Fruit fly (Drosophila melanogaster): ENCODE measurements around the gene CG5953.
A peak's percentile ranks its signal among the peaks of the same experiment; 100 is the strongest.

The CG5953 gene

DNA sequence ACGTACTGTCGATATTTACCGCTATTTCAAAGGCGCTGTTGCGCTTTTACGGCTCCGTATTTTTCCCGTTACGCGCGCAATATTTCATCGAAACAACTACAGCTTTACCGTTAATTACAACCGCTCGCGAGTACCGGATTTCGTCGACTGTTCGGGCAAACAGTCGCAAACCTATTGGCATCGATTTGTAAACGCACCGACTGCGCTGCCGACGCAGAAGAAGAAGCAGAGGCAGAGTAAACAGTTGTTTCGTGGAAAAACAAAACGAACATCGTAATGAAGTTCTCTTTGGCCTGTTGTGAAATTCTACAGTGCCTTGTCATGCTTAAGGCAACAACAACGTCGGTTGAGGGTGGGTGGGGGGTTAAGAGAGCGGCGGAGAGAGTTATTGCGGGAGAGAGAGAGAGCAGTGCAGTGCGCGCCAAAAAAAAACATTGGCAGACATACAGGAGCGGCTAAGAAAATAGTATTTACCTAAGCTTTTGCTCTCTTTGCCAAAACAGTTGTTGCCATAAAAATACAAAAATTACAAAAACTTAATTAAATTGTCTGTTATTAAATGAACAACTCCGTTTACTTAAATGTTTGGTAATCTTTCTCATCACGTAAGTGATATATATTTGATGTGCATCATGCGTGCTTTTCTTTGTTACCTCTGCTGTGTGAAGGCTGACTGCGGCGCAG is at the start of gene CG5953 (continued):
- TF ChIP-seq dpn (GFP tag; optimal IDR thresholded peaks at IDR 0.05) (peak; percentile 94), ftz-f1 (GFP tag; optimal IDR thresholded peaks at IDR 0.05) (peak; percentile 87), CG7839 (tag; optimal IDR thresholded peaks at IDR 0.05) (peak; percentile 98), CG14860 (GFP tag; IDR thresholded peaks at IDR 0.05; ENCODE audit: partially characterized antibody) (no peak), trh (GFP tag; optimal IDR thresholded peaks at IDR 0.05) (peak; percentile 80), mld (GFP tag; IDR thresholded peaks at IDR 0.05; ENCODE audit: partially characterized antibody) (no peak), Bdp1 (GFP tag; optimal IDR thresholded peaks at IDR 0.05) (peak; percentile 87), lola (GFP tag; optimal IDR thresholded peaks at IDR 0.05) (peak in 1 of 3 experiments; percentile 95), sd (tag; optimal IDR thresholded peaks at IDR 0.05) (peak; percentile 85), CG13287 (GFP tag; IDR thresholded peaks at IDR 0.05; ENCODE audit: partially characterized antibody) (peak; percentile 35; the same call in 1 of the 2 replicates), CG3281 (GFP tag; optimal IDR thresholded peaks at IDR 0.05) (peak; percentile 98), pb (GFP tag; optimal IDR thresholded peaks at IDR 0.05) (peak; percentile 81), Adf1 (GFP tag; IDR thresholded peaks at IDR 0.05) (peak; percentile 99), corto (GFP tag; optimal IDR thresholded peaks at IDR 0.05) (peak; percentile 82), sob (GFP tag; IDR thresholded peaks at IDR 0.05) (peak; percentile 95), Hr78 (GFP tag; optimal IDR thresholded peaks at IDR 0.05) (peak in 1 of 2 experiments; percentile 90), Doc3 (GFP tag; IDR thresholded peaks at IDR 0.05; ENCODE audit: partially characterized antibody) (no peak), CG2129 (GFP tag; IDR thresholded peaks at IDR 0.05; ENCODE audit: partially characterized antibody) (no peak), stc (GFP tag; IDR thresholded peaks at IDR 0.05) (peak; percentile 97), Kr (GFP tag; optimal IDR thresholded peaks at IDR 0.05) (no peak), CG12769 (tag; optimal IDR thresholded peaks at IDR 0.05) (peak; percentile 91), hth (optimal IDR thresholded peaks at IDR 0.05) (no peak), Max (GFP tag; optimal IDR thresholded peaks at IDR 0.05) (peak; percentile 91), dysf (GFP tag; IDR thresholded peaks at IDR 0.05) (peak; percentile 98), pan (optimal IDR thresholded peaks at IDR 0.05) (no peak), pan (GFP tag; optimal IDR thresholded peaks at IDR 0.05 in 1 of 2, IDR thresholded peaks at IDR 0.05 in 1 of 2) (peak in 1 of 2 experiments; percentile 98), crc (GFP tag; optimal IDR thresholded peaks at IDR 0.05) (peak; percentile 89), Dip2 (GFP tag; IDR thresholded peaks at IDR 0.05) (peak; percentile 58; the same call in 1 of the 2 replicates), lbe (GFP tag; optimal IDR thresholded peaks at IDR 0.05) (peak; percentile 91), lmd (GFP tag; IDR thresholded peaks at IDR 0.05) (peak; percentile 98), Dbx (GFP tag; IDR thresholded peaks at IDR 0.05) (peak; percentile 95), CG3726 (GFP tag; IDR thresholded peaks at IDR 0.05) (peak; percentile 94), ERR (GFP tag; optimal IDR thresholded peaks at IDR 0.05) (peak; percentile 88), HLH54F (GFP tag; optimal IDR thresholded peaks at IDR 0.05) (peak; percentile 92), CG11504 (tag; optimal IDR thresholded peaks at IDR 0.05) (peak; percentile 97), Gug (GFP tag; IDR thresholded peaks at IDR 0.05) (peak; percentile 95), CG18599 (GFP tag; optimal IDR thresholded peaks at IDR 0.05) (peak; percentile 99), Fer1 (GFP tag; optimal IDR thresholded peaks at IDR 0.05) (peak; percentile 98), CG12659 (GFP tag; optimal IDR thresholded peaks at IDR 0.05) (peak; percentile 98), CG3847 (GFP tag; IDR thresholded peaks at IDR 0.05) (peak; percentile 96), sc (optimal IDR thresholded peaks at IDR 0.05) (no peak), sc (GFP tag; optimal IDR thresholded peaks at IDR 0.05) (peak; percentile 94), cad (GFP tag; optimal IDR thresholded peaks at IDR 0.05) (no peak), jigr1 (GFP tag; IDR thresholded peaks at IDR 0.05) (peak; percentile 84), CG1529 (GFP tag; optimal IDR thresholded peaks at IDR 0.05) (peak; percentile 95), row (GFP tag; IDR thresholded peaks at IDR 0.05) (peak; percentile 99), al (GFP tag; IDR thresholded peaks at IDR 0.05) (peak; percentile 92), Lim3 (GFP tag; IDR thresholded peaks at IDR 0.05) (peak; percentile 91), CG8089 (GFP tag; optimal IDR thresholded peaks at IDR 0.05) (peak; percentile 64), ab (GFP tag; optimal IDR thresholded peaks at IDR 0.05) (peak; percentile 83)
